Worm (Caenorhabditis elegans): ENCODE data around the gene Y51A2D.21.

DNA sequence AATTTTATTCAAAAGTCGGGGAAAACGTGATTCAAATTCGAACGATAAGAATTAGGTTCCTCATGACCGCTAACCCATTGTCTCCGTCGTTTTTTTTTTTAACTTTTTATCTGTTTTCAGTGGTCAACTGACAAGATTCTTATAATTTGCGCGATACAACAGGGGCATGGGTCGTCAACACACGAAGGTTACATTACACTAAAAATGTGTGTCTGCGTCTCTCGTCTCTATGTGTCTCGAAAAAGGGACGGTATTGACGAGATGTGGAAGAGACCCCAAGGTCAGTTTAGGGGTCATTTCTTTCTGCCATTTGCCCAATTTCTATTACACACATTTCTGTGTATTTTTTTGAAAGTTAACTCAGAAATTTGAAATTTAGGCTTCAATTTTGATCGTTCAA, 2.2 kb upstream of the Y51A2D.21 start:
- TF ChIP-seq pqm-1 (tag; optimal IDR thresholded peaks at IDR 0.05) = no peak
- no peak for TF ChIP-seq lin-15B (tag; optimal IDR thresholded peaks at IDR 0.05)
- TF ChIP-seq ztf-4 (tag; optimal IDR thresholded peaks at IDR 0.05) = no peak
- TF ChIP-seq nhr-237 (tag; optimal IDR thresholded peaks at IDR 0.05) = no peak
- no peak for TF ChIP-seq unc-62 (GFP tag; optimal IDR thresholded peaks at IDR 0.05)
- TF ChIP-seq ama-1 (optimal IDR thresholded peaks at IDR 0.05) = no peak
- no peak for TF ChIP-seq ceh-9 (tag; optimal IDR thresholded peaks at IDR 0.05)
- no peak for TF ChIP-seq tbx-2 (tag; optimal IDR thresholded peaks at IDR 0.05)
- no peak for TF ChIP-seq nhr-67 (tag; optimal IDR thresholded peaks at IDR 0.05)
- TF ChIP-seq nhr-77 (tag; optimal IDR thresholded peaks at IDR 0.05) = no peak
- no peak for TF ChIP-seq ceh-82 (tag; optimal IDR thresholded peaks at IDR 0.05)
- TF ChIP-seq fos-1 (tag; optimal IDR thresholded peaks at IDR 0.05) = no peak
- TF ChIP-seq elt-2 (tag; optimal IDR thresholded peaks at IDR 0.05) = no peak
- TF ChIP-seq nhr-23 (tag; optimal IDR thresholded peaks at IDR 0.05) = peak; percentile 28
